Worm (Caenorhabditis elegans) whole organism, early embryonic: Measurements from ENCODE around the gene nhr-253.

ENCODE experiments used
- aly-1 ChIP-seq: sonication (generic microtip); optimal IDR thresholded peaks from 2 replicates; lab custom pipeline; 2016; ENCODE audit warnings: missing genetic modification characterization, missing compliant biosample characterization
- ama-1 ChIP-seq: fragments of 150-350 bp; optimal IDR thresholded peaks from 2 replicates; lab custom pipeline; 2014
- flt-1 ChIP-seq: fragments of 200-800 bp; sonication (Bioruptor generic); IDR thresholded peaks from 2 replicates; pipeline ENCODE4 v1.3.6; 2022; ENCODE audit warnings: missing genetic modification characterization, missing compliant biosample characterization
- hmbx-1 ChIP-seq: sonication (generic microtip); optimal IDR thresholded peaks from 2 replicates; lab custom pipeline; 2016; ENCODE audit warnings: mild to moderate bottlenecking, missing genetic modification characterization, missing compliant biosample characterization
- sea-1 ChIP-seq: fragments of 200-800 bp; sonication (Bioruptor generic); conservative IDR thresholded peaks from 2 replicates; pipeline ENCODE4 v1.3.6; 2022; ENCODE audit warnings: missing genetic modification characterization, missing compliant biosample characterization
- tbx-11 ChIP-seq: fragments of 200-800 bp; sonication (Bioruptor generic); IDR thresholded peaks from 2 replicates; pipeline ENCODE4 v1.3.6; 2022; ENCODE audit warnings: missing genetic modification characterization, missing compliant biosample characterization

- TF ChIP-seq ama-1 (lab: Kevin White, UChicago) (no peak), hmbx-1 (tag; lab: Kevin White, UChicago) (no peak), tbx-11 (GFP tag; lab: Robert Waterston, UW) (no peak), aly-1 (tag; lab: Kevin White, UChicago) (no peak), flt-1 (no peak), sea-1 (GFP tag; lab: Robert Waterston, UW) (no peak)
Observed at ce11 chrV:428844-429243, 32.5 kb downstream of the nhr-253 start, which contains the start of gene B0554.4.
